Fruit fly (Drosophila melanogaster): ENCODE measurements around the gene G9a.
A peak's percentile ranks its signal among the peaks of the same experiment; 100 is the strongest.

The G9a gene

dm6 chrX:255369-255768, 9.6 kb downstream of the G9a start, which contains the start of gene cin (continued):
- TF ChIP-seq CG8089 (GFP tag; optimal IDR thresholded peaks at IDR 0.05) = no peak
- no peak for TF ChIP-seq Stat92E (GFP tag; optimal IDR thresholded peaks at IDR 0.05)
- no peak for TF ChIP-seq lmd (GFP tag; IDR thresholded peaks at IDR 0.05)
- no peak for TF ChIP-seq CrebB (tag; optimal IDR thresholded peaks at IDR 0.05)
- peak; percentile 42; the same call in 1 of the 3 replicates for TF ChIP-seq dysf (GFP tag; IDR thresholded peaks at IDR 0.05)
- no peak for TF ChIP-seq CG31224 (GFP tag; IDR thresholded peaks at IDR 0.05)
- TF ChIP-seq Hr78 (GFP tag; optimal IDR thresholded peaks at IDR 0.05) = no peak
- no peak for TF ChIP-seq pros (GFP tag; optimal IDR thresholded peaks at IDR 0.05)
- TF ChIP-seq CG3995 (GFP tag; optimal IDR thresholded peaks at IDR 0.05) = no peak
- no peak for TF ChIP-seq sr (GFP tag; IDR thresholded peaks at IDR 0.05)
- no peak for TF ChIP-seq sim (GFP tag; IDR thresholded peaks at IDR 0.05)
- TF ChIP-seq CG12942 (GFP tag; optimal IDR thresholded peaks at IDR 0.05) = no peak
- no peak for TF ChIP-seq CG3163 (GFP tag; optimal IDR thresholded peaks at IDR 0.05)
- no peak for TF ChIP-seq sqz (GFP tag; optimal IDR thresholded peaks at IDR 0.05)
- peak; percentile 35; the same call in 1 of the 2 replicates for TF ChIP-seq slbo (GFP tag; IDR thresholded peaks at IDR 0.05)
- no peak for TF ChIP-seq CG12219 (GFP tag; optimal IDR thresholded peaks at IDR 0.05)
- no peak for TF ChIP-seq amos (GFP tag; IDR thresholded peaks at IDR 0.05; ENCODE audit: partially characterized antibody)
- TF ChIP-seq CG15514 (GFP tag; optimal IDR thresholded peaks at IDR 0.05) = peak; percentile 30
- no peak for TF ChIP-seq Dfd (GFP tag; optimal IDR thresholded peaks at IDR 0.05)
- no peak for TF ChIP-seq CG1233 (GFP tag; optimal IDR thresholded peaks at IDR 0.05)
- no peak for TF ChIP-seq org-1 (GFP tag; optimal IDR thresholded peaks at IDR 0.05)
- peak; percentile 3 for TF ChIP-seq B-H2 (GFP tag; optimal IDR thresholded peaks at IDR 0.05)
- TF ChIP-seq Lhr (GFP tag; optimal IDR thresholded peaks at IDR 0.05) = no peak
- no peak for TF ChIP-seq Bteb2 (GFP tag; optimal IDR thresholded peaks at IDR 0.05)
- TF ChIP-seq CG11504 (tag; optimal IDR thresholded peaks at IDR 0.05) = no peak
- TF ChIP-seq tin (GFP tag; optimal IDR thresholded peaks at IDR 0.05) = peak; percentile 35
- TF ChIP-seq Sox100B (GFP tag; optimal IDR thresholded peaks at IDR 0.05) = peak; percentile 44
- TF ChIP-seq CG11085 (GFP tag; IDR thresholded peaks at IDR 0.05) = no peak
- TF ChIP-seq Opbp (GFP tag; IDR thresholded peaks at IDR 0.05; ENCODE audit: partially characterized antibody) = no peak
- TF ChIP-seq CG10959 (GFP tag; IDR thresholded peaks at IDR 0.05) = peak; percentile 73
- peak; percentile 5 for TF ChIP-seq D19A (tag; optimal IDR thresholded peaks at IDR 0.05)
- no peak for TF ChIP-seq jing (GFP tag; optimal IDR thresholded peaks at IDR 0.05)
- TF ChIP-seq lbe (GFP tag; optimal IDR thresholded peaks at IDR 0.05) = peak; percentile 25
- TF ChIP-seq CG8281 (tag; optimal IDR thresholded peaks at IDR 0.05) = no peak
- no peak for TF ChIP-seq CG34376 (GFP tag; optimal IDR thresholded peaks at IDR 0.05)
- TF ChIP-seq exex (tag; optimal IDR thresholded peaks at IDR 0.05) = no peak
- no peak for TF ChIP-seq Ravus (GFP tag; IDR thresholded peaks at IDR 0.05)
- TF ChIP-seq CG15073 (GFP tag; optimal IDR thresholded peaks at IDR 0.05) = no peak
- no peak for TF ChIP-seq Kr (GFP tag; optimal IDR thresholded peaks at IDR 0.05)
- TF ChIP-seq CG31365 (tag; optimal IDR thresholded peaks at IDR 0.05) = no peak
- no peak for TF ChIP-seq Six4 (GFP tag; optimal IDR thresholded peaks at IDR 0.05)
- no peak for TF ChIP-seq abd-A (tag; optimal IDR thresholded peaks at IDR 0.05)
- TF ChIP-seq CG14710 (tag; optimal IDR thresholded peaks at IDR 0.05) = peak; percentile 99
- TF ChIP-seq Lim3 (GFP tag; IDR thresholded peaks at IDR 0.05) = no peak
- peak; percentile 37 for TF ChIP-seq CG12659 (GFP tag; optimal IDR thresholded peaks at IDR 0.05)
- no peak for TF ChIP-seq CG5245 (GFP tag; optimal IDR thresholded peaks at IDR 0.05)
- no peak for TF ChIP-seq HmgZ (tag; optimal IDR thresholded peaks at IDR 0.05)
- peak; percentile 7 for TF ChIP-seq CG17385 (GFP tag; optimal IDR thresholded peaks at IDR 0.05)
- peak; percentile 40 for TF ChIP-seq Fer1 (GFP tag; optimal IDR thresholded peaks at IDR 0.05)
- no peak for TF ChIP-seq CG10321 (GFP tag; IDR thresholded peaks at IDR 0.05)
- TF ChIP-seq CG16815 (GFP tag; optimal IDR thresholded peaks at IDR 0.05) = no peak
